Worm (Caenorhabditis elegans) whole organism, mixed stage, embryonic: ENCODE data around the gene gly-11.

Experiments
- M03D4.4 ChIP-seq: sonication (generic microtip); optimal IDR thresholded peaks from 2 replicates; lab custom pipeline; 2017; ENCODE audit warnings: mild to moderate bottlenecking, missing genetic modification characterization, missing compliant biosample characterization
- bed-3 ChIP-seq: fragments of 200-800 bp; sonication (Bioruptor generic); optimal IDR thresholded peaks from 3 replicates; lab custom pipeline; 2018; ENCODE audit warnings: mild to moderate bottlenecking, missing genetic modification characterization, moderate library complexity, missing compliant biosample characterization
- blmp-1 ChIP-seq: fragments of 150-350 bp; optimal IDR thresholded peaks from 2 replicates; lab custom pipeline; 2014; ENCODE audit warnings: missing biosample characterization, missing genetic modification characterization
- ceh-39 ChIP-seq: fragments of 150-350 bp; optimal IDR thresholded peaks from 2 replicates; lab custom pipeline; 2014; ENCODE audit warnings: missing biosample characterization, missing genetic modification characterization
- ces-1 ChIP-seq: fragments of 150-350 bp; optimal IDR thresholded peaks from 2 replicates; lab custom pipeline; 2014; ENCODE audit warnings: missing biosample characterization, missing genetic modification reagents, missing genetic modification characterization
- cnd-1 ChIP-seq: fragments of 200-800 bp; sonication (Bioruptor generic); optimal IDR thresholded peaks from 2 replicates; lab custom pipeline; 2018; ENCODE audit warnings: mild to moderate bottlenecking, missing genetic modification characterization, missing compliant biosample characterization
- drap-1 ChIP-seq: fragments of 200-800 bp; sonication (Bioruptor generic); optimal IDR thresholded peaks from 3 replicates; lab custom pipeline; 2018; ENCODE audit warnings: mild to moderate bottlenecking, missing genetic modification characterization, missing compliant biosample characterization
- elt-1 ChIP-seq: sonication (generic microtip); optimal IDR thresholded peaks from 2 replicates; lab custom pipeline; 2017; ENCODE audit warnings: missing genetic modification characterization, mild to moderate bottlenecking, missing compliant biosample characterization, antibody characterized with exemption, moderate library complexity, borderline replicate concordance; ENCODE audit not compliant: insufficient read depth
- elt-3 ChIP-seq: fragments of 150-350 bp; optimal IDR thresholded peaks from 2 replicates; lab custom pipeline; 2014; ENCODE audit warnings: missing biosample characterization, missing genetic modification characterization
- ham-2 ChIP-seq: fragments of 200-800 bp; sonication (Bioruptor generic); optimal IDR thresholded peaks from 2 replicates; lab custom pipeline; 2018; ENCODE audit warnings: mild to moderate bottlenecking, missing genetic modification characterization, missing compliant biosample characterization
- hlh-1 ChIP-seq: fragments of 150-350 bp; optimal IDR thresholded peaks from 2 replicates; lab custom pipeline; 2014; ENCODE audit warnings: missing biosample characterization, missing genetic modification reagents, missing genetic modification characterization
- lin-13 ChIP-seq: fragments of 150-350 bp; optimal IDR thresholded peaks from 2 replicates; lab custom pipeline; 2014; ENCODE audit warnings: missing biosample characterization, missing genetic modification characterization
- lin-32 ChIP-seq: fragments of 200-800 bp; sonication (Bioruptor generic); optimal IDR thresholded peaks from 2 replicates; lab custom pipeline; 2018; ENCODE audit warnings: mild to moderate bottlenecking, missing genetic modification characterization, missing compliant biosample characterization
- lsy-2 ChIP-seq: fragments of 150-350 bp; optimal IDR thresholded peaks from 2 replicates; lab custom pipeline; 2014; ENCODE audit warnings: missing biosample characterization, missing genetic modification characterization
- mab-5 ChIP-seq: fragments of 150-350 bp; optimal IDR thresholded peaks from 2 replicates; lab custom pipeline; 2014; ENCODE audit warnings: missing biosample characterization, missing genetic modification characterization
- mep-1 ChIP-seq: fragments of 150-350 bp; optimal IDR thresholded peaks from 2 replicates; lab custom pipeline; 2017; ENCODE audit warnings: missing biosample characterization, missing genetic modification reagents, missing genetic modification characterization, inconsistent platforms
- mls-2 ChIP-seq: sonication (generic microtip); optimal IDR thresholded peaks from 2 replicates; lab custom pipeline; 2016; ENCODE audit warnings: mild to moderate bottlenecking, missing genetic modification characterization, moderate library complexity, missing compliant biosample characterization
- nhr-12 ChIP-seq: fragments of 150-350 bp; optimal IDR thresholded peaks from 2 replicates; lab custom pipeline; 2014; ENCODE audit warnings: missing biosample characterization, missing genetic modification characterization
- nhr-2 ChIP-seq: fragments of 150-350 bp; optimal IDR thresholded peaks from 2 replicates; lab custom pipeline; 2014; ENCODE audit warnings: missing biosample characterization, missing genetic modification characterization
- nhr-237 ChIP-seq: fragments of 150-350 bp; optimal IDR thresholded peaks from 2 replicates; lab custom pipeline; 2014; ENCODE audit warnings: missing biosample characterization, missing genetic modification characterization
- pha-4 ChIP-seq: fragments of 150-350 bp; optimal IDR thresholded peaks from 2 replicates; lab custom pipeline; 2018; ENCODE audit warnings: missing biosample characterization, missing genetic modification reagents, missing genetic modification characterization
- sem-2 ChIP-seq: fragments of 200-800 bp; sonication (Bioruptor generic); optimal IDR thresholded peaks from 2 replicates; lab custom pipeline; 2018; ENCODE audit warnings: mild to moderate bottlenecking, missing genetic modification characterization, missing compliant biosample characterization
- snpc-4 ChIP-seq: fragments of 150-350 bp; optimal IDR thresholded peaks from 2 replicates; lab custom pipeline; 2014; ENCODE audit warnings: missing biosample characterization, missing genetic modification characterization
- tbx-8 ChIP-seq: fragments of 200-800 bp; sonication (Bioruptor generic); optimal IDR thresholded peaks from 2 replicates; lab custom pipeline; 2018; ENCODE audit warnings: mild to moderate bottlenecking, missing genetic modification characterization, moderate library complexity, missing compliant biosample characterization
- unc-120 ChIP-seq: sonication (generic microtip); optimal IDR thresholded peaks from 2 replicates; lab custom pipeline; 2017; ENCODE audit warnings: missing genetic modification characterization, missing compliant biosample characterization; ENCODE audit not compliant: poor library complexity, severe bottlenecking
- unc-39 ChIP-seq: fragments of 150-350 bp; optimal IDR thresholded peaks from 2 replicates; lab custom pipeline; 2014; ENCODE audit warnings: missing biosample characterization, missing genetic modification characterization
- unc-62 ChIP-seq: fragments of 150-350 bp; optimal IDR thresholded peaks from 2 replicates; lab custom pipeline; 2014; ENCODE audit warnings: missing biosample characterization, missing genetic modification reagents, missing genetic modification characterization
- zip-8 ChIP-seq: fragments of 150-350 bp; optimal IDR thresholded peaks from 2 replicates; lab custom pipeline; 2014; ENCODE audit warnings: missing biosample characterization, missing genetic modification characterization
- ztf-11 ChIP-seq: fragments of 150-350 bp; optimal IDR thresholded peaks from 2 replicates; lab custom pipeline; 2014; ENCODE audit warnings: missing biosample characterization, missing genetic modification characterization

Gene gly-11

ce11 chrIII:12194190-12194589, 17.1 kb upstream of the gly-11 start, which contains the start of gene Y75B8A.44:
Gene Y75B8A.44 (plus strand): TSS chrIII:12194490.
- TF ChIP-seq lsy-2 (tag; lab: Kevin White, UChicago) = no peak
- TF ChIP-seq lin-13 (tag; lab: Kevin White, UChicago) = no peak
- no peak for TF ChIP-seq unc-120 (tag; lab: Kevin White, UChicago)
- no peak for TF ChIP-seq tbx-8 (GFP tag; lab: Kevin White, UChicago)
- TF ChIP-seq lin-32 (GFP tag; lab: Kevin White, UChicago) = no peak
- no peak for TF ChIP-seq ceh-39 (tag; lab: Kevin White, UChicago)
- no peak for TF ChIP-seq cnd-1
- no peak for TF ChIP-seq nhr-237
- no peak for TF ChIP-seq snpc-4 (tag; lab: Kevin White, UChicago)
- no peak for TF ChIP-seq nhr-2 (tag; lab: Kevin White, UChicago)
- no peak for TF ChIP-seq ztf-11 (tag; lab: Kevin White, UChicago)
- TF ChIP-seq unc-62 (GFP tag; lab: Kevin White, UChicago) = no peak

ce11 chrIII:12188236-12188635, 11.2 kb upstream of the gly-11 start:
- no peak for TF ChIP-seq nhr-12 (tag; lab: Kevin White, UChicago)
- TF ChIP-seq lin-32 (GFP tag; lab: Kevin White, UChicago) = no peak
- TF ChIP-seq hlh-1 (tag; lab: Kevin White, UChicago) = no peak
- TF ChIP-seq elt-1 (tag; lab: Kevin White, UChicago) = no peak
- no peak for TF ChIP-seq unc-39
- no peak for TF ChIP-seq ces-1 (GFP tag; lab: Kevin White, UChicago)
- no peak for TF ChIP-seq mab-5
- no peak for TF ChIP-seq mls-2 (tag; lab: Kevin White, UChicago)
- TF ChIP-seq nhr-2 (tag; lab: Kevin White, UChicago) = no peak
- TF ChIP-seq elt-3 (tag; lab: Kevin White, UChicago) = no peak
- no peak for TF ChIP-seq drap-1 (GFP tag; lab: Kevin White, UChicago)
- no peak for TF ChIP-seq sem-2 (GFP tag; lab: Kevin White, UChicago)
- TF ChIP-seq zip-8 (tag; lab: Kevin White, UChicago) = no peak
- TF ChIP-seq unc-120 (tag; lab: Kevin White, UChicago) = no peak
- no peak for TF ChIP-seq ham-2 (GFP tag; lab: Kevin White, UChicago)
- TF ChIP-seq lin-13 (tag; lab: Kevin White, UChicago) = no peak
- TF ChIP-seq bed-3 = no peak
- no peak for TF ChIP-seq cnd-1
- TF ChIP-seq M03D4.4 (tag; lab: Kevin White, UChicago) = no peak

ce11 chrIII:12186111-12186510, 9.1 kb upstream of the gly-11 start, which contains the start of gene lury-1:
Gene lury-1 (plus strand): TSS chrIII:12186411.
- TF ChIP-seq mep-1 (tag; lab: Kevin White, UChicago) (no peak), mab-5 (no peak), lin-32 (GFP tag; lab: Kevin White, UChicago) (no peak), ces-1 (GFP tag; lab: Kevin White, UChicago) (no peak), cnd-1 (no peak)

- TF ChIP-seq tbx-8 (GFP tag; lab: Kevin White, UChicago) (no peak), drap-1 (GFP tag; lab: Kevin White, UChicago) (no peak), unc-62 (GFP tag; lab: Kevin White, UChicago) (no peak)
- TF ChIP-seq, all 35 proteins: peak for 0
Measured at ce11 chrIII:12182919-12183318, 5.9 kb upstream of the gly-11 start, which contains the start of gene Y75B8A.10. Gene Y75B8A.10 (minus strand): TSS chrIII:12183019.

ce11 chrIII:12178121-12178520, 1.1 kb upstream of the gly-11 start:
- TF ChIP-seq pha-4 (tag; lab: Kevin White, UChicago) (peak; percentile 68), lsy-2 (tag; lab: Kevin White, UChicago) (no peak), mab-5 (no peak), ham-2 (GFP tag; lab: Kevin White, UChicago) (peak; percentile 58), snpc-4 (tag; lab: Kevin White, UChicago) (no peak), bed-3 (no peak), hlh-1 (tag; lab: Kevin White, UChicago) (peak; percentile 2), mep-1 (tag; lab: Kevin White, UChicago) (peak; percentile 53), unc-120 (tag; lab: Kevin White, UChicago) (peak; percentile 34), blmp-1 (tag; lab: Kevin White, UChicago) (peak; percentile 53)
